Fruit fly (Drosophila melanogaster): Measurements from ENCODE around the gene CG3726.

The CG3726 gene

dm6 chrX:5896809-5897700 lies 19.8 kb upstream of the CG3726 start (continued):
- TF ChIP-seq CG15336 (GFP tag; IDR thresholded peaks at IDR 0.05) = peak; percentile 76
- TF ChIP-seq CG9139 (GFP tag; optimal IDR thresholded peaks at IDR 0.05) = no peak
- no peak for TF ChIP-seq fd85E (GFP tag; optimal IDR thresholded peaks at IDR 0.05)
- TF ChIP-seq topi (GFP tag; optimal IDR thresholded peaks at IDR 0.05) = peak; percentile 64
- TF ChIP-seq CG6792 (GFP tag; optimal IDR thresholded peaks at IDR 0.05) = peak; percentile 60
- peak; percentile 62 for TF ChIP-seq net (GFP tag; optimal IDR thresholded peaks at IDR 0.05)
- peak; percentile 57 for TF ChIP-seq CG1621 (tag; optimal IDR thresholded peaks at IDR 0.05)
- peak; percentile 83 for TF ChIP-seq eg (GFP tag; IDR thresholded peaks at IDR 0.05)
- TF ChIP-seq CG4318 (GFP tag; optimal IDR thresholded peaks at IDR 0.05) = peak; percentile 44
- peak; percentile 69; the same call in 2 of the 3 replicates for TF ChIP-seq CG8119 (GFP tag; IDR thresholded peaks at IDR 0.05)
- peak; percentile 71 for TF ChIP-seq pdm3 (GFP tag; optimal IDR thresholded peaks at IDR 0.05)
- TF ChIP-seq CG11902 (GFP tag; optimal IDR thresholded peaks at IDR 0.05) = peak; percentile 23
- TF ChIP-seq Eip78C (GFP tag) = peak; percentile 90
- TF ChIP-seq Eip93F (GFP tag; optimal IDR thresholded peaks at IDR 0.05) = no peak
- no peak for TF ChIP-seq CG11294 (GFP tag; IDR thresholded peaks at IDR 0.05)
- peak; percentile 39 for TF ChIP-seq cyc (GFP tag; optimal IDR thresholded peaks at IDR 0.05)
- TF ChIP-seq Sox102F (GFP tag; optimal IDR thresholded peaks at IDR 0.05) = peak; percentile 65
- peak in 1 of 2 experiments; percentile 59 for TF ChIP-seq salr (GFP tag; optimal IDR thresholded peaks at IDR 0.05)
- TF ChIP-seq Ets21C (GFP tag; optimal IDR thresholded peaks at IDR 0.05) = peak; percentile 46
- TF ChIP-seq Hr39 (GFP tag; optimal IDR thresholded peaks at IDR 0.05) = peak; percentile 72
- peak; percentile 60 for TF ChIP-seq lz (GFP tag; optimal IDR thresholded peaks at IDR 0.05)
- TF ChIP-seq CG32006 (GFP tag; optimal IDR thresholded peaks at IDR 0.05) = peak; percentile 76

- TF ChIP-seq CG32006 (GFP tag; optimal IDR thresholded peaks at IDR 0.05) (peak; percentile 18), CG34406 (GFP tag; optimal IDR thresholded peaks at IDR 0.05) (no peak), Ets21C (GFP tag; optimal IDR thresholded peaks at IDR 0.05) (no peak), CG7368 (GFP tag; optimal IDR thresholded peaks at IDR 0.05) (no peak), CG4318 (GFP tag; optimal IDR thresholded peaks at IDR 0.05) (no peak), esn (GFP tag; optimal IDR thresholded peaks at IDR 0.05) (no peak), CG6792 (GFP tag; optimal IDR thresholded peaks at IDR 0.05) (no peak), Hr4 (GFP tag; optimal IDR thresholded peaks at IDR 0.05) (no peak), CG6808 (GFP tag; optimal IDR thresholded peaks at IDR 0.05) (peak; percentile 51), CG11902 (GFP tag; optimal IDR thresholded peaks at IDR 0.05) (no peak), Eip75B (GFP tag; optimal IDR thresholded peaks at IDR 0.05) (no peak), Lpt (GFP tag; optimal IDR thresholded peaks at IDR 0.05) (no peak), Eip78C (GFP tag) (no peak), CG6163 (GFP tag; IDR thresholded peaks at IDR 0.05) (peak; percentile 46; the same call in 2 of the 3 replicates), Eip93F (GFP tag; optimal IDR thresholded peaks at IDR 0.05) (no peak), svp (GFP tag) (no peak), dsx (GFP tag; optimal IDR thresholded peaks at IDR 0.05; ENCODE audit: poor library complexity, severe bottlenecking) (peak; percentile 30), CG16779 (tag; optimal IDR thresholded peaks at IDR 0.05) (no peak), Sox102F (GFP tag; optimal IDR thresholded peaks at IDR 0.05) (no peak), net (GFP tag; optimal IDR thresholded peaks at IDR 0.05) (peak; percentile 12), CG10669 (GFP tag; optimal IDR thresholded peaks at IDR 0.05) (peak; percentile 13), lz (GFP tag; optimal IDR thresholded peaks at IDR 0.05) (no peak), Sox14 (GFP tag; optimal IDR thresholded peaks at IDR 0.05) (no peak), CG3032 (tag; optimal IDR thresholded peaks at IDR 0.05) (no peak), achi (GFP tag; optimal IDR thresholded peaks at IDR 0.05) (no peak), Smox (GFP tag; optimal IDR thresholded peaks at IDR 0.05) (no peak), dac (GFP tag; optimal IDR thresholded peaks at IDR 0.05) (no peak), OdsH (GFP tag; optimal IDR thresholded peaks at IDR 0.05) (no peak), Ets96B (tag; optimal IDR thresholded peaks at IDR 0.05) (no peak), acj6 (GFP tag; optimal IDR thresholded peaks at IDR 0.05) (no peak), fd59A (GFP tag; optimal IDR thresholded peaks at IDR 0.05) (peak; percentile 4), topi (GFP tag; optimal IDR thresholded peaks at IDR 0.05) (no peak), Hr38 (GFP tag; optimal IDR thresholded peaks at IDR 0.05) (no peak), CG6276 (GFP tag; optimal IDR thresholded peaks at IDR 0.05) (peak; percentile 6), CG10631 (GFP tag; optimal IDR thresholded peaks at IDR 0.05) (no peak)
Observed at dm6 chrX:5899241-5900145, 17.4 kb upstream of the CG3726 start.

All from whole organism, prepupa.